Fruit fly (Drosophila melanogaster): ENCODE data around the gene CG7130.

DNA sequence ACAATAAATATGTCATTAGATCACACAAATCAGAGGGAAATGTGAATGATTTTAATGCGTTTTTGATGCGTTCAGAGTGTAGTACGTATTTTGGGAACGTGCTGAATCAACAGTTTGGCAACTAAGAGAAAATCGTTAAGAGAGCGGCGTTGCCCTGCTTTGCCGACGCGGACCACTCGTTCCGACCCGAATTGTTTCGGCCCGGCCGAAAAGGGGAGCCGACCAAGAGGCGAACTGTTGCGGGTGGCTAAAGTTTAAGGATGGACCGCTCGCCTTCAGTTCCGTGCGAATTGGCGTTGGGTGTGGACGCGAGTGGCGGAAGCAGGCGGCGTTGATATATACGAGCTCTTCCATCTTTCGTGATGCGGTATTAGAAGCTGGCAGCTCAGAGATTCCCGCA lies 40.8 kb downstream of the CG7130 start, which contains the start of gene Oct-TyrR:
- TF ChIP-seq CG11617 (GFP tag; optimal IDR thresholded peaks at IDR 0.05) (no peak), pad (GFP tag; optimal IDR thresholded peaks at IDR 0.05) (no peak), CG12768 (GFP tag; optimal IDR thresholded peaks at IDR 0.05) (no peak)
